Fruit fly (Drosophila melanogaster): Measurements from ENCODE around the gene CG31086.

The CG31086 gene

dm6 chr3R:26185201-26185688 lies at the start of gene CG31086:
Gene CG31086, plus strand, starts transcription at chr3R:26185251.
- TF ChIP-seq Hr39 (GFP tag; optimal IDR thresholded peaks at IDR 0.05) (no peak), CG32006 (GFP tag; optimal IDR thresholded peaks at IDR 0.05) (no peak), CG8632 (GFP tag; optimal IDR thresholded peaks at IDR 0.05) (no peak), CG8319 (GFP tag; optimal IDR thresholded peaks at IDR 0.05) (no peak), pdm3 (GFP tag; optimal IDR thresholded peaks at IDR 0.05) (no peak), Hr38 (GFP tag; optimal IDR thresholded peaks at IDR 0.05) (no peak)

dm6 chr3R:26137189-26137588 lies 47.9 kb upstream of the CG31086 start:
- TF ChIP-seq Sox102F (GFP tag; optimal IDR thresholded peaks at IDR 0.05) (no peak), cyc (GFP tag; optimal IDR thresholded peaks at IDR 0.05) (peak; percentile 9), Hr39 (GFP tag; optimal IDR thresholded peaks at IDR 0.05) (peak; percentile 29), CG31627 (GFP tag; optimal IDR thresholded peaks at IDR 0.05) (peak; percentile 20)

dm6 chr3R:26170644-26171043 lies 14.4 kb upstream of the CG31086 start, which contains the start of gene CG31323:
Gene CG31323, plus strand, starts transcription at chr3R:26170847.
- TF ChIP-seq svp (GFP tag) (peak; percentile 47), Hr38 (GFP tag; optimal IDR thresholded peaks at IDR 0.05) (no peak)

- TF ChIP-seq fd59A (GFP tag; optimal IDR thresholded peaks at IDR 0.05) (no peak), fd85E (GFP tag; optimal IDR thresholded peaks at IDR 0.05) (no peak), CG6276 (GFP tag; optimal IDR thresholded peaks at IDR 0.05) (no peak), CG3919 (GFP tag; optimal IDR thresholded peaks at IDR 0.05) (peak; percentile 34), CG4318 (GFP tag; optimal IDR thresholded peaks at IDR 0.05) (no peak), vri (GFP tag; optimal IDR thresholded peaks at IDR 0.05) (no peak), CG8119 (GFP tag; IDR thresholded peaks at IDR 0.05) (0 out of 3 replicates have a peak, but pooled peaks have one; percentile 23), CG1621 (tag; optimal IDR thresholded peaks at IDR 0.05) (no peak), CG15336 (GFP tag; IDR thresholded peaks at IDR 0.05) (no peak), CG3032 (tag; optimal IDR thresholded peaks at IDR 0.05) (no peak), Hr39 (GFP tag; optimal IDR thresholded peaks at IDR 0.05) (no peak), achi (GFP tag; optimal IDR thresholded peaks at IDR 0.05) (no peak), Sox15 (GFP tag; optimal IDR thresholded peaks at IDR 0.05) (no peak), Sox14 (GFP tag; optimal IDR thresholded peaks at IDR 0.05) (no peak), dsx (GFP tag; optimal IDR thresholded peaks at IDR 0.05; ENCODE audit: poor library complexity, severe bottlenecking) (no peak), CG16779 (tag; optimal IDR thresholded peaks at IDR 0.05) (no peak), CG11762 (GFP tag; optimal IDR thresholded peaks at IDR 0.05; ENCODE audit: insufficient read depth) (no peak), Met (GFP tag; optimal IDR thresholded peaks at IDR 0.05) (peak; percentile 7), Eip93F (GFP tag; optimal IDR thresholded peaks at IDR 0.05) (no peak), Sox102F (GFP tag; optimal IDR thresholded peaks at IDR 0.05) (no peak), CG32006 (GFP tag; optimal IDR thresholded peaks at IDR 0.05) (no peak), svp (GFP tag) (peak; percentile 53), Hr4 (GFP tag; optimal IDR thresholded peaks at IDR 0.05) (no peak), salr (GFP tag; optimal IDR thresholded peaks at IDR 0.05) (no peak), Smox (GFP tag; optimal IDR thresholded peaks at IDR 0.05) (no peak), Ets21C (GFP tag; optimal IDR thresholded peaks at IDR 0.05) (no peak), CG11902 (GFP tag; optimal IDR thresholded peaks at IDR 0.05) (peak; percentile 8), dac (GFP tag; optimal IDR thresholded peaks at IDR 0.05) (no peak), CG6854 (GFP tag; optimal IDR thresholded peaks at IDR 0.05) (no peak), CG34406 (GFP tag; optimal IDR thresholded peaks at IDR 0.05) (no peak), CG8632 (GFP tag; optimal IDR thresholded peaks at IDR 0.05) (no peak), CG7368 (GFP tag; optimal IDR thresholded peaks at IDR 0.05) (no peak), OdsH (GFP tag; optimal IDR thresholded peaks at IDR 0.05) (no peak), CG6163 (GFP tag; IDR thresholded peaks at IDR 0.05) (no peak), ss (GFP tag; optimal IDR thresholded peaks at IDR 0.05) (no peak), CG31627 (GFP tag; optimal IDR thresholded peaks at IDR 0.05) (no peak), pdm3 (GFP tag; optimal IDR thresholded peaks at IDR 0.05) (peak; percentile 0), Ets96B (tag; optimal IDR thresholded peaks at IDR 0.05) (no peak), eg (GFP tag; IDR thresholded peaks at IDR 0.05) (0 out of 3 replicates have a peak, but pooled peaks have one; percentile 36), CG9139 (GFP tag; optimal IDR thresholded peaks at IDR 0.05) (no peak), CG10669 (GFP tag; optimal IDR thresholded peaks at IDR 0.05) (peak; percentile 22), CG8319 (GFP tag; optimal IDR thresholded peaks at IDR 0.05) (no peak)
These were observed 13.0 kb upstream of the CG31086 start for dm6 chr3R:26172040-26172439.

Measured in whole organism, prepupa.